Comparison of ENCODE assay signal across 1 fruit fly cellular context in genomic region chr3R:20735405-20735804, dm6.
TF ChIP-seq lines count a peak whose summit lies in the region.

TSS of gene Cdk2 (plus strand) at chr3R:20735623.

TF ChIP-seq in whole organism, embryonic, 481 proteins besides CTCF, POLR2A, EP300 and RAD21 (continued from another document and continues in another):
- TF ChIP-seq gem (tag; optimal IDR thresholded peaks at IDR 0.05; lab: Kevin White, UChicago) (no peak), HmgZ (tag; optimal IDR thresholded peaks at IDR 0.05; lab: Kevin White, UChicago) (peak; percentile 37), fru (optimal IDR thresholded peaks at IDR 0.05; lab: Kevin White, UChicago) (no peak), z (GFP tag; IDR thresholded peaks at IDR 0.05; lab: Robert Waterston, UW) (no peak), sqz (GFP tag; optimal IDR thresholded peaks at IDR 0.05; lab: Kevin White, UChicago) (no peak), mld (GFP tag; IDR thresholded peaks at IDR 0.05; lab: Robert Waterston, UW; ENCODE audit: partially characterized antibody) (peak; percentile 91), CG13123 (GFP tag; optimal IDR thresholded peaks at IDR 0.05; lab: Kevin White, UChicago) (no peak), CG6175 (GFP tag; IDR thresholded peaks at IDR 0.05; lab: Robert Waterston, UW) (no peak), CG14667 (GFP tag; IDR thresholded peaks at IDR 0.05; lab: Robert Waterston, UW) (no peak), CG12236 (GFP tag; optimal IDR thresholded peaks at IDR 0.05; lab: Kevin White, UChicago) (no peak), CG3838 (GFP tag; optimal IDR thresholded peaks at IDR 0.05; lab: Kevin White, UChicago) (no peak), Usf (GFP tag; optimal IDR thresholded peaks at IDR 0.05; lab: Kevin White, UChicago) (no peak), CG4854 (GFP tag; optimal IDR thresholded peaks at IDR 0.05; lab: Kevin White, UChicago) (no peak), CG11456 (GFP tag; IDR thresholded peaks at IDR 0.05; lab: Robert Waterston, UW) (peak; percentile 41; the same call in 1 of the 3 replicates), wdn (GFP tag; IDR thresholded peaks at IDR 0.05; lab: Robert Waterston, UW) (no peak), stwl (tag; optimal IDR thresholded peaks at IDR 0.05; lab: Kevin White, UChicago) (peak; percentile 87), CG6854 (GFP tag; optimal IDR thresholded peaks at IDR 0.05; lab: Kevin White, UChicago) (no peak), unc-4 (GFP tag; IDR thresholded peaks at IDR 0.05; lab: Robert Waterston, UW; ENCODE audit: partially characterized antibody) (peak; percentile 86), fd96Cb (tag; optimal IDR thresholded peaks at IDR 0.05; lab: Kevin White, UChicago) (no peak), CG11723 (GFP tag; optimal IDR thresholded peaks at IDR 0.05; lab: Kevin White, UChicago) (no peak), hbn (GFP tag; IDR thresholded peaks at IDR 0.05; lab: Robert Waterston, UW; ENCODE audit: partially characterized antibody) (peak; percentile 88), CG15601 (tag; optimal IDR thresholded peaks at IDR 0.05; lab: Kevin White, UChicago) (no peak), Pdp1 (GFP tag; optimal IDR thresholded peaks at IDR 0.05; lab: Kevin White, UChicago) (peak in 1 of 2 experiments; percentile 29), grn (GFP tag; optimal IDR thresholded peaks at IDR 0.05; lab: Kevin White, UChicago) (no peak), knrl (GFP tag; IDR thresholded peaks at IDR 0.05; lab: Robert Waterston, UW; ENCODE audit: partially characterized antibody) (peak; percentile 93), sima (GFP tag; optimal IDR thresholded peaks at IDR 0.05; lab: Kevin White, UChicago) (no peak), gcm (GFP tag; optimal IDR thresholded peaks at IDR 0.05; lab: Kevin White, UChicago) (no peak), CG7556 (GFP tag; optimal IDR thresholded peaks at IDR 0.05; lab: Kevin White, UChicago) (no peak), da (GFP tag; optimal IDR thresholded peaks at IDR 0.05; lab: Kevin White, UChicago) (no peak), BtbVII (GFP tag; optimal IDR thresholded peaks at IDR 0.05; lab: Kevin White, UChicago) (no peak), CG10979 (tag; optimal IDR thresholded peaks at IDR 0.05; lab: Kevin White, UChicago) (no peak), CG16815 (GFP tag; optimal IDR thresholded peaks at IDR 0.05; lab: Kevin White, UChicago) (no peak), yki (optimal IDR thresholded peaks at IDR 0.05; lab: Kevin White, UChicago) (no peak), CG4282 (GFP tag; optimal IDR thresholded peaks at IDR 0.05; lab: Kevin White, UChicago) (no peak), corto (GFP tag; optimal IDR thresholded peaks at IDR 0.05; lab: Kevin White, UChicago) (no peak), CG4360 (GFP tag; IDR thresholded peaks at IDR 0.05; lab: Robert Waterston, UW) (no peak), Lim3 (GFP tag; IDR thresholded peaks at IDR 0.05; lab: Robert Waterston, UW) (no peak), CG33557 (GFP tag; optimal IDR thresholded peaks at IDR 0.05; lab: Kevin White, UChicago) (no peak), CG12299 (tag; optimal IDR thresholded peaks at IDR 0.05; lab: Kevin White, UChicago) (no peak), CG8359 (GFP tag; optimal IDR thresholded peaks at IDR 0.05; lab: Kevin White, UChicago; ENCODE audit: borderline replicate concordance) (no peak), Hey (tag; optimal IDR thresholded peaks at IDR 0.05; lab: Kevin White, UChicago) (no peak), CG6765 (GFP tag; optimal IDR thresholded peaks at IDR 0.05; lab: Kevin White, UChicago) (no peak), CG17186 (GFP tag; optimal IDR thresholded peaks at IDR 0.05; lab: Kevin White, UChicago) (peak; percentile 24), CG16863 (GFP tag; optimal IDR thresholded peaks at IDR 0.05; lab: Kevin White, UChicago) (no peak), psq (GFP tag; optimal IDR thresholded peaks at IDR 0.05; lab: Kevin White, UChicago) (no peak), oc (tag; optimal IDR thresholded peaks at IDR 0.05; lab: Kevin White, UChicago) (no peak), CG10654 (GFP tag; optimal IDR thresholded peaks at IDR 0.05; lab: Kevin White, UChicago) (no peak), CG7357 (GFP tag; IDR thresholded peaks at IDR 0.05; lab: Robert Waterston, UW) (no peak), CG6654 (GFP tag; optimal IDR thresholded peaks at IDR 0.05; lab: Kevin White, UChicago) (no peak), CG17328 (GFP tag; IDR thresholded peaks at IDR 0.05; lab: Robert Waterston, UW) (no peak), emc (GFP tag; optimal IDR thresholded peaks at IDR 0.05; lab: Kevin White, UChicago) (no peak), nerfin-1 (tag; optimal IDR thresholded peaks at IDR 0.05; lab: Kevin White, UChicago) (no peak), CG1233 (GFP tag; optimal IDR thresholded peaks at IDR 0.05; lab: Kevin White, UChicago) (no peak), CG9797 (GFP tag; optimal IDR thresholded peaks at IDR 0.05; lab: Kevin White, UChicago) (no peak), NC2β (GFP tag; optimal IDR thresholded peaks at IDR 0.05; lab: Kevin White, UChicago) (no peak), pb (GFP tag; optimal IDR thresholded peaks at IDR 0.05; lab: Kevin White, UChicago) (no peak), slbo (GFP tag; IDR thresholded peaks at IDR 0.05; lab: Robert Waterston, UW) (peak; percentile 59), Awh (GFP tag; IDR thresholded peaks at IDR 0.05; lab: Robert Waterston, UW) (no peak), NFAT (GFP tag; IDR thresholded peaks at IDR 0.05; lab: Robert Waterston, UW) (no peak), az2 (GFP tag; optimal IDR thresholded peaks at IDR 0.05; lab: Kevin White, UChicago) (no peak), crc (GFP tag; optimal IDR thresholded peaks at IDR 0.05; lab: Kevin White, UChicago) (no peak), Poxn (GFP tag; IDR thresholded peaks at IDR 0.05; lab: Robert Waterston, UW) (no peak), Gug (GFP tag; IDR thresholded peaks at IDR 0.05; lab: Robert Waterston, UW) (no peak; the same call in 3 of the 4 replicates), CG13775 (GFP tag; optimal IDR thresholded peaks at IDR 0.05; lab: Kevin White, UChicago) (no peak), btn (GFP tag; optimal IDR thresholded peaks at IDR 0.05; lab: Kevin White, UChicago) (no peak), otp (GFP tag; IDR thresholded peaks at IDR 0.05; lab: Robert Waterston, UW) (no peak), CG10321 (GFP tag; IDR thresholded peaks at IDR 0.05; lab: Robert Waterston, UW) (no peak), lmd (GFP tag; IDR thresholded peaks at IDR 0.05; lab: Robert Waterston, UW) (no peak), aop (GFP tag; IDR thresholded peaks at IDR 0.05; lab: Robert Waterston, UW) (no peak), CkIIα-i1 (GFP tag; IDR thresholded peaks at IDR 0.05; lab: Robert Waterston, UW) (no peak), CG31441 (GFP tag; IDR thresholded peaks at IDR 0.05; lab: Robert Waterston, UW) (no peak), ERR (GFP tag; optimal IDR thresholded peaks at IDR 0.05; lab: Kevin White, UChicago) (no peak), CG13296 (GFP tag; optimal IDR thresholded peaks at IDR 0.05; lab: Kevin White, UChicago) (no peak), Asciz (GFP tag; optimal IDR thresholded peaks at IDR 0.05; lab: Kevin White, UChicago) (no peak), kah (GFP tag; optimal IDR thresholded peaks at IDR 0.05; lab: Kevin White, UChicago) (no peak), eve (GFP tag; optimal IDR thresholded peaks at IDR 0.05; lab: Kevin White, UChicago) (no peak), CG4730 (GFP tag; IDR thresholded peaks at IDR 0.05; lab: Robert Waterston, UW) (no peak), CG11093 (GFP tag; IDR thresholded peaks at IDR 0.05; lab: Robert Waterston, UW) (no peak), scrt (GFP tag; optimal IDR thresholded peaks at IDR 0.05; lab: Kevin White, UChicago) (no peak), CG7963 (GFP tag; IDR thresholded peaks at IDR 0.05; lab: Robert Waterston, UW; ENCODE audit: partially characterized antibody) (peak; percentile 93), Stat92E (GFP tag; optimal IDR thresholded peaks at IDR 0.05; lab: Kevin White, UChicago) (no peak), GATAe (GFP tag; conservative IDR thresholded peaks at IDR 0.05; lab: Robert Waterston, UW) (no peak), her (GFP tag; optimal IDR thresholded peaks at IDR 0.05; lab: Kevin White, UChicago) (peak; percentile 9), CG31388 (GFP tag; optimal IDR thresholded peaks at IDR 0.05; lab: Kevin White, UChicago) (no peak), CG14441 (GFP tag; IDR thresholded peaks at IDR 0.05; lab: Robert Waterston, UW) (no peak), CG6791 (GFP tag; IDR thresholded peaks at IDR 0.05; lab: Robert Waterston, UW; ENCODE audit: partially characterized antibody) (peak; percentile 93), Hsf (GFP tag; optimal IDR thresholded peaks at IDR 0.05; lab: Kevin White, UChicago) (peak; percentile 6), CG9437 (GFP tag; optimal IDR thresholded peaks at IDR 0.05; lab: Kevin White, UChicago) (no peak), Nf-YA (GFP tag; IDR thresholded peaks at IDR 0.05; lab: Robert Waterston, UW) (no peak), tna (GFP tag; IDR thresholded peaks at IDR 0.05; lab: Robert Waterston, UW; ENCODE audit: partially characterized antibody) (peak; percentile 87), tgo (GFP tag; IDR thresholded peaks at IDR 0.05; lab: Robert Waterston, UW) (no peak), CG17568 (GFP tag; optimal IDR thresholded peaks at IDR 0.05; lab: Kevin White, UChicago) (no peak), cato (GFP tag; optimal IDR thresholded peaks at IDR 0.05; lab: Kevin White, UChicago; ENCODE audit: borderline replicate concordance) (no peak), insv (GFP tag; optimal IDR thresholded peaks at IDR 0.05; lab: Kevin White, UChicago) (no peak), esg (GFP tag; conservative IDR thresholded peaks at IDR 0.05; lab: Robert Waterston, UW) (no peak), klu (GFP tag; IDR thresholded peaks at IDR 0.05; lab: Robert Waterston, UW) (no peak), dimm (GFP tag; IDR thresholded peaks at IDR 0.05; lab: Robert Waterston, UW) (no peak), CG8478 (optimal IDR thresholded peaks at IDR 0.05; lab: Kevin White, UChicago) (no peak), pfk (GFP tag; optimal IDR thresholded peaks at IDR 0.05; lab: Kevin White, UChicago) (no peak), CG30020 (tag; optimal IDR thresholded peaks at IDR 0.05; lab: Kevin White, UChicago) (no peak), CG31224 (GFP tag; IDR thresholded peaks at IDR 0.05; lab: Robert Waterston, UW) (no peak), Dref (GFP tag; IDR thresholded peaks at IDR 0.05; lab: Robert Waterston, UW) (peak; percentile 97), Ravus (GFP tag; IDR thresholded peaks at IDR 0.05; lab: Robert Waterston, UW) (no peak), CG10366 (GFP tag; IDR thresholded peaks at IDR 0.05; lab: Robert Waterston, UW) (no peak), ap (GFP tag; IDR thresholded peaks at IDR 0.05; lab: Robert Waterston, UW) (no peak), CG17612 (GFP tag; IDR thresholded peaks at IDR 0.05; lab: Robert Waterston, UW) (no peak), Lhr (GFP tag; optimal IDR thresholded peaks at IDR 0.05; lab: Kevin White, UChicago) (no peak), CG12071 (GFP tag; optimal IDR thresholded peaks at IDR 0.05; lab: Kevin White, UChicago) (no peak), sug (tag; optimal IDR thresholded peaks at IDR 0.05; lab: Kevin White, UChicago) (no peak), Trl (optimal IDR thresholded peaks at IDR 0.05; lab: Kevin White, UChicago) (no peak), Trl (GFP tag; optimal IDR thresholded peaks at IDR 0.05; lab: Kevin White, UChicago) (no peak), Myb (GFP tag; optimal IDR thresholded peaks at IDR 0.05; lab: Kevin White, UChicago) (peak; percentile 53), vnd (GFP tag; IDR thresholded peaks at IDR 0.05; lab: Robert Waterston, UW; ENCODE audit: partially characterized antibody) (peak; percentile 88), E2f1 (GFP tag; IDR thresholded peaks at IDR 0.05; lab: Robert Waterston, UW) (peak; percentile 92), ttk (GFP tag; IDR thresholded peaks at IDR 0.05; lab: Robert Waterston, UW) (0 out of 2 replicates have a peak, but pooled peaks have one; percentile 7), CG30403 (GFP tag; optimal IDR thresholded peaks at IDR 0.05; lab: Kevin White, UChicago) (no peak), eyg (GFP tag; optimal IDR thresholded peaks at IDR 0.05; lab: Kevin White, UChicago) (no peak), Chrac-16 (GFP tag; optimal IDR thresholded peaks at IDR 0.05; lab: Kevin White, UChicago) (no peak), tup (GFP tag; optimal IDR thresholded peaks at IDR 0.05; lab: Kevin White, UChicago) (no peak), kni (GFP tag; optimal IDR thresholded peaks at IDR 0.05; lab: Kevin White, UChicago) (no peak), pnt (GFP tag; optimal IDR thresholded peaks at IDR 0.05; lab: Kevin White, UChicago) (no peak), CG9609 (GFP tag; optimal IDR thresholded peaks at IDR 0.05; lab: Kevin White, UChicago) (peak; percentile 10), zen (tag; optimal IDR thresholded peaks at IDR 0.05; lab: Kevin White, UChicago) (peak; percentile 31), fd3F (GFP tag; optimal IDR thresholded peaks at IDR 0.05; lab: Kevin White, UChicago) (no peak), Sry-β (GFP tag; optimal IDR thresholded peaks at IDR 0.05; lab: Kevin White, UChicago) (peak; percentile 19), B-H2 (GFP tag; optimal IDR thresholded peaks at IDR 0.05; lab: Kevin White, UChicago) (no peak), schlank (tag; optimal IDR thresholded peaks at IDR 0.05; lab: Kevin White, UChicago) (no peak), CG4328 (GFP tag; optimal IDR thresholded peaks at IDR 0.05; lab: Kevin White, UChicago) (no peak), mam (GFP tag; optimal IDR thresholded peaks at IDR 0.05; lab: Kevin White, UChicago) (peak; percentile 32), Lpt (GFP tag; optimal IDR thresholded peaks at IDR 0.05; lab: Kevin White, UChicago) (no peak), Meics (GFP tag; optimal IDR thresholded peaks at IDR 0.05; lab: Kevin White, UChicago) (no peak), ssp (GFP tag; IDR thresholded peaks at IDR 0.05; lab: Robert Waterston, UW) (peak; percentile 51), CG14860 (GFP tag; IDR thresholded peaks at IDR 0.05; lab: Robert Waterston, UW; ENCODE audit: partially characterized antibody) (peak; percentile 78), Dp (GFP tag; optimal IDR thresholded peaks at IDR 0.05; lab: Kevin White, UChicago) (peak; percentile 78), pita (GFP tag; optimal IDR thresholded peaks at IDR 0.05; lab: Kevin White, UChicago) (no peak), croc (GFP tag; conservative IDR thresholded peaks at IDR 0.05; lab: Robert Waterston, UW) (no peak), Dfd (GFP tag; optimal IDR thresholded peaks at IDR 0.05; lab: Kevin White, UChicago) (no peak), ro (GFP tag; IDR thresholded peaks at IDR 0.05; lab: Robert Waterston, UW) (no peak), bsh (GFP tag; optimal IDR thresholded peaks at IDR 0.05; lab: Kevin White, UChicago) (no peak)
